Fruit fly (Drosophila melanogaster): Measurements from ENCODE around the gene CG31517.
A peak's percentile ranks its signal among the peaks of the same experiment; 100 is the strongest.

The CG31517 gene

dm6 chr3R:13909065-13909464 lies 39.2 kb upstream of the CG31517 start:
- peak; percentile 26 for TF ChIP-seq run (tag; optimal IDR thresholded peaks at IDR 0.05)
- TF ChIP-seq Rx (GFP tag; IDR thresholded peaks at IDR 0.05), result no peak
- TF ChIP-seq abd-A (tag; optimal IDR thresholded peaks at IDR 0.05), result peak; percentile 68
- TF ChIP-seq sd (tag; optimal IDR thresholded peaks at IDR 0.05), result peak; percentile 61
- peak; percentile 80 for TF ChIP-seq kni (GFP tag; optimal IDR thresholded peaks at IDR 0.05)
- TF ChIP-seq exex (tag; optimal IDR thresholded peaks at IDR 0.05), result no peak
- TF ChIP-seq cwo (GFP tag; optimal IDR thresholded peaks at IDR 0.05), result no peak
- TF ChIP-seq CG7556 (GFP tag; optimal IDR thresholded peaks at IDR 0.05), result no peak
- TF ChIP-seq HLHmδ (GFP tag; optimal IDR thresholded peaks at IDR 0.05), result no peak
- peak; percentile 53; the same call in 1 of the 2 replicates for TF ChIP-seq Awh (GFP tag; IDR thresholded peaks at IDR 0.05)
- TF ChIP-seq CG7963 (GFP tag; IDR thresholded peaks at IDR 0.05; ENCODE audit: partially characterized antibody), result no peak
- TF ChIP-seq vnd (GFP tag; IDR thresholded peaks at IDR 0.05; ENCODE audit: partially characterized antibody), result no peak
- TF ChIP-seq CG17385 (GFP tag; optimal IDR thresholded peaks at IDR 0.05), result peak; percentile 30
- TF ChIP-seq Bdp1 (GFP tag; optimal IDR thresholded peaks at IDR 0.05), result no peak
- no peak for TF ChIP-seq CG11085 (GFP tag; IDR thresholded peaks at IDR 0.05)
- TF ChIP-seq CG12769 (tag; optimal IDR thresholded peaks at IDR 0.05), result peak; percentile 28

dm6 chr3R:13909899-13910298 lies 38.3 kb upstream of the CG31517 start:
- TF ChIP-seq HLH54F (GFP tag; optimal IDR thresholded peaks at IDR 0.05), result no peak
- TF ChIP-seq CG18764 (GFP tag; optimal IDR thresholded peaks at IDR 0.05), result no peak
- TF ChIP-seq stwl (tag; optimal IDR thresholded peaks at IDR 0.05), result no peak
- no peak for TF ChIP-seq Pdp1 (GFP tag; optimal IDR thresholded peaks at IDR 0.05)
- no peak for TF ChIP-seq CG1647 (GFP tag; optimal IDR thresholded peaks at IDR 0.05)
- no peak for TF ChIP-seq slou (GFP tag; optimal IDR thresholded peaks at IDR 0.05)
- no peak for TF ChIP-seq sqz (GFP tag; optimal IDR thresholded peaks at IDR 0.05)
- no peak for TF ChIP-seq disco-r (GFP tag; optimal IDR thresholded peaks at IDR 0.05)
- no peak for TF ChIP-seq CG4707 (GFP tag; optimal IDR thresholded peaks at IDR 0.05)
- no peak for TF ChIP-seq unpg (GFP tag; optimal IDR thresholded peaks at IDR 0.05)
- no peak for TF ChIP-seq hkb (optimal IDR thresholded peaks at IDR 0.05)
- no peak for TF ChIP-seq hkb (GFP tag; IDR thresholded peaks at IDR 0.05)
- TF ChIP-seq Rfx (GFP tag; IDR thresholded peaks at IDR 0.05), result no peak
- no peak for TF ChIP-seq Usf (GFP tag; optimal IDR thresholded peaks at IDR 0.05)
- TF ChIP-seq dpn (GFP tag; optimal IDR thresholded peaks at IDR 0.05), result no peak
- TF ChIP-seq ATbp (GFP tag; optimal IDR thresholded peaks at IDR 0.05), result no peak
- no peak for TF ChIP-seq Scr (GFP tag; IDR thresholded peaks at IDR 0.05; ENCODE audit: partially characterized antibody)
- TF ChIP-seq YL-1 (GFP tag; optimal IDR thresholded peaks at IDR 0.05), result no peak
- TF ChIP-seq ato (GFP tag; IDR thresholded peaks at IDR 0.05; ENCODE audit: partially characterized antibody), result no peak
- no peak for TF ChIP-seq Lim3 (GFP tag; IDR thresholded peaks at IDR 0.05)
- no peak for TF ChIP-seq ham (GFP tag; IDR thresholded peaks at IDR 0.05)
- TF ChIP-seq CG14014 (GFP tag; IDR thresholded peaks at IDR 0.05), result no peak
- TF ChIP-seq CG4424 (GFP tag; optimal IDR thresholded peaks at IDR 0.05), result no peak
- TF ChIP-seq Atf3 (GFP tag; optimal IDR thresholded peaks at IDR 0.05), result no peak
- TF ChIP-seq ssp (GFP tag; IDR thresholded peaks at IDR 0.05), result no peak
- TF ChIP-seq ken (GFP tag; IDR thresholded peaks at IDR 0.05), result no peak
- TF ChIP-seq crol (GFP tag; IDR thresholded peaks at IDR 0.05), result no peak
- peak; percentile 84 for TF ChIP-seq zen (tag; optimal IDR thresholded peaks at IDR 0.05)
- peak in 1 of 2 experiments; percentile 73 for TF ChIP-seq insv (GFP tag; optimal IDR thresholded peaks at IDR 0.05)
- no peak for TF ChIP-seq CG42726 (GFP tag; IDR thresholded peaks at IDR 0.05; ENCODE audit: partially characterized antibody)
- TF ChIP-seq CG8089 (GFP tag; optimal IDR thresholded peaks at IDR 0.05), result no peak
- no peak for TF ChIP-seq CG32772 (GFP tag; IDR thresholded peaks at IDR 0.05)
- TF ChIP-seq CG6272 (GFP tag; IDR thresholded peaks at IDR 0.05), result no peak
- TF ChIP-seq CG6254 (GFP tag; optimal IDR thresholded peaks at IDR 0.05), result no peak
- TF ChIP-seq B-H1 (GFP tag; IDR thresholded peaks at IDR 0.05), result no peak

Data from whole organism, embryonic.